Worm (Caenorhabditis elegans) whole organism, young adult: ENCODE measurements around the gene F44E7.7.

Experiments used
- B0019.2 ChIP-seq: fragments of 200-800 bp; sonication (Bioruptor generic); conservative IDR thresholded peaks from 2 replicates; pipeline ENCODE4 v1.3.6; 2022; ENCODE audit warnings: missing genetic modification reagents, missing genetic modification characterization, missing compliant biosample characterization
- B0261.1 ChIP-seq: sonication (generic microtip); optimal IDR thresholded peaks from 2 replicates; lab custom pipeline; 2016; ENCODE audit warnings: mild to moderate bottlenecking, missing genetic modification characterization, moderate library complexity, missing compliant biosample characterization
- B0336.3 ChIP-seq: fragments of 200-800 bp; sonication (Bioruptor generic); IDR thresholded peaks from 2 replicates; pipeline ENCODE4 v1.3.6; 2022; ENCODE audit warnings: missing genetic modification characterization, missing compliant biosample characterization
- C17E4.6 ChIP-seq: fragments of 200-800 bp; sonication (Bioruptor generic); IDR thresholded peaks from 2 replicates; pipeline ENCODE4 v1.3.6; 2022; ENCODE audit warnings: missing genetic modification reagents, missing genetic modification characterization, missing compliant biosample characterization
- F10E7.11 ChIP-seq: sonication (generic microtip); optimal IDR thresholded peaks from 2 replicates; lab custom pipeline; 2017; ENCODE audit warnings: mild to moderate bottlenecking, missing genetic modification characterization, moderate library complexity, missing compliant biosample characterization
- F22D6.2 ChIP-seq: sonication (generic microtip); optimal IDR thresholded peaks from 2 replicates; lab custom pipeline; 2016; ENCODE audit warnings: mild to moderate bottlenecking, missing genetic modification characterization, missing compliant biosample characterization
- F49E8.2 ChIP-seq: sonication (generic microtip); optimal IDR thresholded peaks from 3 replicates; lab custom pipeline; 2017; ENCODE audit warnings: missing genetic modification characterization, mild to moderate bottlenecking, missing compliant biosample characterization, antibody characterized with exemption, moderate library complexity; ENCODE audit not compliant: insufficient read depth
- F57A8.1 ChIP-seq: fragments of 200-800 bp; sonication (Bioruptor generic); optimal IDR thresholded peaks from 2 replicates; lab custom pipeline; 2018; ENCODE audit warnings: mild to moderate bottlenecking, missing genetic modification characterization, moderate library complexity, missing compliant biosample characterization
- F57C9.4 ChIP-seq: sonication (generic microtip); optimal IDR thresholded peaks from 2 replicates; lab custom pipeline; 2017; ENCODE audit warnings: mild to moderate bottlenecking, missing genetic modification characterization, missing compliant biosample characterization
- K11D2.4 ChIP-seq: fragments of 200-800 bp; sonication (Bioruptor generic); IDR thresholded peaks from 2 replicates; pipeline ENCODE4 v1.3.6; 2022; ENCODE audit warnings: missing genetic modification reagents, missing genetic modification characterization, missing compliant biosample characterization
- T07F8.4 ChIP-seq: sonication (generic microtip); optimal IDR thresholded peaks from 2 replicates; lab custom pipeline; 2016; ENCODE audit warnings: mild to moderate bottlenecking, missing genetic modification characterization, moderate library complexity, missing compliant biosample characterization
- Y53G8AR.9 ChIP-seq: fragments of 200-800 bp; sonication (Bioruptor generic); conservative IDR thresholded peaks from 2 replicates; pipeline ENCODE4 v1.3.6; 2022; ENCODE audit warnings: missing genetic modification reagents, missing genetic modification characterization, missing compliant biosample characterization
- Y56A3A.18 ChIP-seq: fragments of 200-800 bp; sonication (Bioruptor generic); IDR thresholded peaks from 2 replicates; pipeline ENCODE4 v1.3.6; 2022; ENCODE audit warnings: missing genetic modification reagents, missing genetic modification characterization, missing compliant biosample characterization
- Y79H2A.3 ChIP-seq: fragments of 200-800 bp; sonication (Bioruptor generic); conservative IDR thresholded peaks from 2 replicates; pipeline ENCODE4 v1.3.6; 2022; ENCODE audit warnings: missing genetic modification reagents, missing genetic modification characterization, missing compliant biosample characterization
- Y95B8A.8 ChIP-seq: fragments of 200-800 bp; sonication (Bioruptor generic); IDR thresholded peaks from 2 replicates; pipeline ENCODE4 v1.3.6; 2022; ENCODE audit warnings: missing genetic modification reagents, missing genetic modification characterization, missing compliant biosample characterization
- atf-7 ChIP-seq: sonication (generic microtip); optimal IDR thresholded peaks from 2 replicates; lab custom pipeline; 2017; ENCODE audit warnings: mild to moderate bottlenecking, missing genetic modification characterization, missing compliant biosample characterization
- bed-1 ChIP-seq: fragments of 200-800 bp; sonication (Bioruptor generic); IDR thresholded peaks from 2 replicates; pipeline ENCODE4 v1.3.6; 2022; ENCODE audit warnings: missing genetic modification reagents, missing genetic modification characterization, missing compliant biosample characterization
- cebp-1 ChIP-seq, 2 experiments: fragments of 200-800 bp in 1 of 2; sonication (Bioruptor generic) in 1 of 2; sonication (generic microtip) in 1 of 2; IDR thresholded peaks in 1 of 2; optimal IDR thresholded peaks in 1 of 2; 2 replicates each; pipeline versions ENCODE4 v1.3.6 to Lab custom; 2017 to 2022; ENCODE audit warnings: missing compliant biosample characterization in 2 of 2, missing genetic modification characterization in 2 of 2, mild to moderate bottlenecking in 1 of 2, missing genetic modification reagents in 1 of 2, moderate library complexity in 1 of 2
- ceh-100 ChIP-seq: fragments of 200-800 bp; sonication (Bioruptor generic); IDR thresholded peaks from 2 replicates; pipeline ENCODE4 v1.3.6; 2022; ENCODE audit warnings: missing genetic modification reagents, missing genetic modification characterization, missing compliant biosample characterization
- ceh-40 ChIP-seq: fragments of 200-800 bp; sonication (Bioruptor generic); IDR thresholded peaks from 2 replicates; pipeline ENCODE4 v1.3.6; 2022; ENCODE audit warnings: missing genetic modification characterization, missing compliant biosample characterization
- ceh-58 ChIP-seq: fragments of 200-800 bp; sonication (Bioruptor generic); IDR thresholded peaks from 2 replicates; pipeline ENCODE4 v1.3.6; 2022; ENCODE audit warnings: missing genetic modification characterization, missing compliant biosample characterization
- ceh-79 ChIP-seq: sonication (generic microtip); optimal IDR thresholded peaks from 2 replicates; lab custom pipeline; 2017; ENCODE audit warnings: mild to moderate bottlenecking, missing genetic modification characterization, missing compliant biosample characterization
- die-1 ChIP-seq: sonication (generic microtip); optimal IDR thresholded peaks from 2 replicates; lab custom pipeline; 2016; ENCODE audit warnings: missing genotype, mild to moderate bottlenecking, missing genetic modification characterization, missing compliant biosample characterization
- dox-1 ChIP-seq: fragments of 200-800 bp; sonication (Bioruptor generic); IDR thresholded peaks from 2 replicates; pipeline ENCODE4 v1.3.6; 2022; ENCODE audit warnings: missing genetic modification reagents, missing genetic modification characterization, missing compliant biosample characterization
- egl-18 ChIP-seq: fragments of 200-800 bp; sonication (Bioruptor generic); IDR thresholded peaks from 2 replicates; pipeline ENCODE4 v1.3.6; 2022; ENCODE audit warnings: missing genetic modification reagents, missing genetic modification characterization, missing compliant biosample characterization
- fkh-3 ChIP-seq: sonication (generic microtip); optimal IDR thresholded peaks from 2 replicates; lab custom pipeline; 2016; ENCODE audit warnings: mild to moderate bottlenecking, missing genetic modification characterization, missing compliant biosample characterization
- hlh-26 ChIP-seq: fragments of 200-800 bp; sonication (Bioruptor generic); conservative IDR thresholded peaks from 2 replicates; pipeline ENCODE4 v1.3.6; 2022; ENCODE audit warnings: missing genetic modification reagents, missing genetic modification characterization, missing compliant biosample characterization
- lin-35 ChIP-seq, 3 experiments: fragments of 150-350 bp in 2 of 3; sonication (generic microtip) in 1 of 3; optimal IDR thresholded peaks; 2 replicates each; lab custom pipeline; 2014 to 2018; ENCODE audit warnings: missing biosample characterization in 3 of 3, missing genetic modification characterization in 3 of 3, missing genetic modification reagents in 3 of 3
- lin-40 ChIP-seq: sonication (generic microtip); optimal IDR thresholded peaks from 2 replicates; lab custom pipeline; 2016; ENCODE audit warnings: missing genetic modification characterization, mild to moderate bottlenecking, missing compliant biosample characterization, missing genotype, missing genetic modification reagents
- mel-28 ChIP-seq: sonication (generic microtip); optimal IDR thresholded peaks from 2 replicates; lab custom pipeline; 2016; ENCODE audit warnings: borderline replicate concordance, mild to moderate bottlenecking, missing genetic modification characterization, missing compliant biosample characterization
- mxl-1 ChIP-seq: sonication (generic microtip); optimal IDR thresholded peaks from 2 replicates; lab custom pipeline; 2016; ENCODE audit warnings: missing genetic modification characterization, missing compliant biosample characterization
- nfya-2 ChIP-seq: fragments of 200-800 bp; sonication (Bioruptor generic); IDR thresholded peaks from 2 replicates; pipeline ENCODE4 v1.3.6; 2022; ENCODE audit warnings: missing genetic modification reagents, missing genetic modification characterization, missing compliant biosample characterization
- nhr-179 ChIP-seq: sonication (generic microtip); optimal IDR thresholded peaks from 2 replicates; lab custom pipeline; 2016; ENCODE audit warnings: mild to moderate bottlenecking, missing genetic modification characterization, missing compliant biosample characterization
- nhr-80 ChIP-seq: sonication (generic microtip); optimal IDR thresholded peaks from 2 replicates; lab custom pipeline; 2016; ENCODE audit warnings: missing genetic modification characterization, missing compliant biosample characterization
- nhr-90 ChIP-seq: sonication (generic microtip); optimal IDR thresholded peaks from 2 replicates; lab custom pipeline; 2016; ENCODE audit warnings: missing genotype, mild to moderate bottlenecking, missing genetic modification characterization, missing compliant biosample characterization
- pha-4 ChIP-seq: fragments of 150-350 bp; sonication (generic microtip); optimal IDR thresholded peaks from 2 replicates; lab custom pipeline; 2014; ENCODE audit warnings: missing biosample characterization, missing genetic modification reagents, missing genetic modification characterization
- rcor-1 ChIP-seq: fragments of 200-800 bp; sonication (Bioruptor generic); IDR thresholded peaks from 2 replicates; pipeline ENCODE4 v1.3.6; 2022; ENCODE audit warnings: missing genetic modification reagents, missing genetic modification characterization, missing compliant biosample characterization
- rec-8 ChIP-seq, 2 experiments: sonication (generic microtip); optimal IDR thresholded peaks; 2 replicates each; lab custom pipeline; 2016; ENCODE audit warnings: mild to moderate bottlenecking in 2 of 2, missing genetic modification characterization in 2 of 2, missing genetic modification reagents in 2 of 2, missing genotype in 2 of 2, missing biosample characterization in 1 of 2, missing compliant biosample characterization in 1 of 2, moderate library complexity in 1 of 2
- rpc-1 ChIP-seq, 2 experiments: fragments of 150-350 bp in 1 of 2; sonication (generic microtip) in 1 of 2; optimal IDR thresholded peaks; 2 replicates each; lab custom pipeline; 2014 to 2018; ENCODE audit warnings: missing biosample characterization in 1 of 2, missing genetic modification characterization in 1 of 2, missing genetic modification reagents in 1 of 2, missing genotype in 1 of 2
- snpc-3.4 ChIP-seq: sonication (generic microtip); optimal IDR thresholded peaks from 2 replicates; lab custom pipeline; 2017; ENCODE audit warnings: missing genetic modification characterization, mild to moderate bottlenecking, missing compliant biosample characterization, antibody characterized with exemption, moderate library complexity, missing genotype, missing genetic modification reagents
- somi-1 ChIP-seq: fragments of 200-800 bp; sonication (Bioruptor generic); optimal IDR thresholded peaks from 2 replicates; lab custom pipeline; 2018; ENCODE audit warnings: mild to moderate bottlenecking, missing genetic modification characterization, missing compliant biosample characterization
- tbp1 ChIP-seq: fragments of 200-800 bp; sonication (Bioruptor generic); optimal IDR thresholded peaks from 2 replicates; lab custom pipeline; 2018; ENCODE audit warnings: mild to moderate bottlenecking, missing genetic modification characterization, missing compliant biosample characterization
- ztf-22 ChIP-seq: fragments of 200-800 bp; sonication (Bioruptor generic); optimal IDR thresholded peaks from 2 replicates; lab custom pipeline; 2018; ENCODE audit warnings: mild to moderate bottlenecking, missing genetic modification characterization, moderate library complexity, missing compliant biosample characterization
- ztf-26 ChIP-seq: sonication (generic microtip); optimal IDR thresholded peaks from 2 replicates; lab custom pipeline; 2017; ENCODE audit warnings: missing genetic modification characterization, missing compliant biosample characterization
- ztf-28 ChIP-seq: fragments of 200-800 bp; sonication (Bioruptor generic); IDR thresholded peaks from 2 replicates; pipeline ENCODE4 v1.3.6; 2022; ENCODE audit warnings: missing genetic modification reagents, missing genetic modification characterization, missing compliant biosample characterization
- ztf-3 ChIP-seq: fragments of 200-800 bp; sonication (Bioruptor generic); optimal IDR thresholded peaks from 2 replicates; lab custom pipeline; 2018; ENCODE audit warnings: mild to moderate bottlenecking, missing genetic modification characterization, missing compliant biosample characterization

The F44E7.7 gene

ce11 chrV:5790497-5791280, 5.4 kb upstream of the F44E7.7 start, which contains the start of the genes nhr-142 and F44E7.9 (continued):
- TF ChIP-seq nfya-2 (GFP tag; lab: Robert Waterston, UW) (no peak), ztf-28 (0 out of 2 replicates have a peak, but pooled peaks have one; percentile 39), Y53G8AR.9 (GFP tag; lab: Robert Waterston, UW) (peak; percentile 84; the same call in 1 of the 2 replicates), mxl-1 (tag; lab: Kevin White, UChicago) (no peak), hlh-26 (GFP tag; lab: Robert Waterston, UW) (no peak), somi-1 (GFP tag; lab: Kevin White, UChicago) (peak; percentile 59), nhr-179 (tag; lab: Kevin White, UChicago) (no peak), B0336.3 (peak; percentile 71), snpc-3.4 (tag; lab: Kevin White, UChicago) (peak; percentile 67), nhr-90 (no peak), K11D2.4 (peak; percentile 70), ceh-58 (GFP tag; lab: Robert Waterston, UW) (no peak), fkh-3 (tag; lab: Kevin White, UChicago) (no peak), nhr-80 (tag; lab: Kevin White, UChicago) (peak; percentile 73), ceh-100 (GFP tag; lab: Robert Waterston, UW) (peak; percentile 95), cebp-1 (GFP tag; IDR thresholded peaks at IDR 0.05; lab: Robert Waterston, UW) (peak; percentile 54; the same call in 1 of the 2 replicates), cebp-1 (tag; optimal IDR thresholded peaks at IDR 0.05; lab: Kevin White, UChicago) (peak; percentile 84), tbp1 (peak; percentile 68), ceh-40 (GFP tag; lab: Robert Waterston, UW) (no peak), lin-35 (GFP tag; optimal IDR thresholded peaks at IDR 0.05; lab: Kevin White, UChicago) (peak in 2 of 3 experiments; percentile 54 to 72), T07F8.4 (no peak), mel-28 (tag; lab: Kevin White, UChicago) (no peak), ztf-26 (tag; lab: Kevin White, UChicago) (peak; percentile 47), ztf-3 (GFP tag; lab: Kevin White, UChicago) (no peak), rpc-1 (optimal IDR thresholded peaks at IDR 0.05; lab: Kevin White, UChicago) (peak; percentile 0), rpc-1 (tag; optimal IDR thresholded peaks at IDR 0.05; lab: Kevin White, UChicago) (no peak), Y95B8A.8 (GFP tag; lab: Robert Waterston, UW) (no peak), B0019.2 (no peak), atf-7 (tag; lab: Kevin White, UChicago) (peak; percentile 32), bed-1 (no peak), pha-4 (tag; lab: Kevin White, UChicago) (no peak), B0261.1 (tag; lab: Kevin White, UChicago) (no peak), die-1 (no peak), F22D6.2 (tag; lab: Kevin White, UChicago) (peak; percentile 47), F57C9.4 (no peak), rec-8 (tag; optimal IDR thresholded peaks at IDR 0.05; lab: Kevin White, UChicago) (no peak), lin-40 (peak; percentile 89), ztf-22 (GFP tag; lab: Kevin White, UChicago) (no peak), egl-18 (GFP tag; lab: Robert Waterston, UW) (no peak), C17E4.6 (GFP tag; lab: Robert Waterston, UW) (0 out of 2 replicates have a peak, but pooled peaks have one; percentile 22), ceh-79 (tag; lab: Kevin White, UChicago) (no peak), F57A8.1 (GFP tag; lab: Kevin White, UChicago) (no peak), rcor-1 (GFP tag; lab: Robert Waterston, UW) (peak; percentile 87), dox-1 (GFP tag; lab: Robert Waterston, UW) (peak; percentile 95), Y56A3A.18 (GFP tag; lab: Robert Waterston, UW) (no peak), F49E8.2 (tag; lab: Kevin White, UChicago) (peak; percentile 42), Y79H2A.3 (no peak), F10E7.11 (no peak)
